Worm (Caenorhabditis elegans) whole organism, L4/young adult: ENCODE data around the gene metl-13.
"Not testable (repeated sequence)": the region's sequence is repeated elsewhere in the genome, so short reads cannot be mapped to it uniquely, and the experiment has no call there.

ENCODE experiments used
- W03F9.2 ChIP-seq: fragments of 150-350 bp; optimal IDR thresholded peaks from 2 replicates; lab custom pipeline; 2014; ENCODE audit warnings: missing biosample characterization, missing genetic modification characterization
- dao-5 ChIP-seq: sonication (generic microtip); optimal IDR thresholded peaks from 2 replicates; lab custom pipeline; 2016; ENCODE audit warnings: missing genotype, missing genetic modification characterization, moderate library complexity, missing compliant biosample characterization
- him-1 ChIP-seq: sonication (generic microtip); optimal IDR thresholded peaks from 2 replicates; lab custom pipeline; 2016; ENCODE audit warnings: missing genotype, missing genetic modification reagents, missing genetic modification characterization, missing compliant biosample characterization

ce11 chrIV:6598740-6599139, 36.1 kb upstream of the metl-13 start, which contains the start of gene nspb-5:
- not testable (repeated sequence) for TF ChIP-seq W03F9.2 (tag; lab: Kevin White, UChicago); him-1 (tag; lab: Kevin White, UChicago); dao-5
